Worm (Caenorhabditis elegans): ENCODE data around the gene ZK84.1.

ce11 chrII:6067066-6067465 is 46.6 kb downstream of the ZK84.1 start, which contains the start of gene H12I13.1:
- TF ChIP-seq elt-3 (tag; optimal IDR thresholded peaks at IDR 0.05) (no peak), fos-1 (tag; optimal IDR thresholded peaks at IDR 0.05) (no peak), zag-1 (tag; optimal IDR thresholded peaks at IDR 0.05) (no peak), nhr-237 (tag; optimal IDR thresholded peaks at IDR 0.05) (no peak), nhr-6 (tag; optimal IDR thresholded peaks at IDR 0.05) (no peak), unc-62 (GFP tag; optimal IDR thresholded peaks at IDR 0.05) (no peak), nhr-11 (tag; optimal IDR thresholded peaks at IDR 0.05) (no peak), C34F6.9 (tag; optimal IDR thresholded peaks at IDR 0.05) (no peak), ceh-16 (tag; optimal IDR thresholded peaks at IDR 0.05) (no peak), nhr-77 (tag; optimal IDR thresholded peaks at IDR 0.05) (no peak), ceh-82 (tag; optimal IDR thresholded peaks at IDR 0.05) (no peak), snpc-4 (tag; optimal IDR thresholded peaks at IDR 0.05) (no peak)
